Worm (Caenorhabditis elegans) whole organism, young adult: ENCODE measurements around the gene nspe-3.

Experiments used
- F49E8.2 ChIP-seq: sonication (generic microtip); optimal IDR thresholded peaks from 3 replicates; lab custom pipeline; 2017; ENCODE audit warnings: missing genetic modification characterization, mild to moderate bottlenecking, missing compliant biosample characterization, antibody characterized with exemption, moderate library complexity; ENCODE audit not compliant: insufficient read depth
- ama-1 ChIP-seq, 3 experiments: fragments of 150-350 bp in 1 of 3; sonication (generic microtip) in 2 of 3; optimal IDR thresholded peaks; 2 replicates each; lab custom pipeline; 2014 to 2018; ENCODE audit warnings: missing biosample characterization in 2 of 3, missing genetic modification characterization in 2 of 3, missing genetic modification reagents in 2 of 3
- aptf-3 ChIP-seq: fragments of 200-800 bp; sonication (Bioruptor generic); IDR thresholded peaks from 2 replicates; pipeline ENCODE4 v1.3.6; 2022; ENCODE audit warnings: missing genetic modification characterization, missing compliant biosample characterization
- athp-1 ChIP-seq: sonication (generic microtip); optimal IDR thresholded peaks from 2 replicates; lab custom pipeline; 2017; ENCODE audit warnings: mild to moderate bottlenecking, missing genetic modification characterization, missing compliant biosample characterization
- hlh-26 ChIP-seq: fragments of 200-800 bp; sonication (Bioruptor generic); conservative IDR thresholded peaks from 2 replicates; pipeline ENCODE4 v1.3.6; 2022; ENCODE audit warnings: missing genetic modification reagents, missing genetic modification characterization, missing compliant biosample characterization
- hrde-1 ChIP-seq: sonication (generic microtip); optimal IDR thresholded peaks from 2 replicates; lab custom pipeline; 2016; ENCODE audit warnings: missing genetic modification characterization, mild to moderate bottlenecking, missing compliant biosample characterization, moderate library complexity, missing genotype, missing genetic modification reagents, borderline replicate concordance
- sea-2 ChIP-seq: fragments of 200-800 bp; sonication (Bioruptor generic); IDR thresholded peaks from 2 replicates; pipeline ENCODE4 v1.3.6; 2022; ENCODE audit warnings: missing genetic modification characterization, missing compliant biosample characterization

DNA sequence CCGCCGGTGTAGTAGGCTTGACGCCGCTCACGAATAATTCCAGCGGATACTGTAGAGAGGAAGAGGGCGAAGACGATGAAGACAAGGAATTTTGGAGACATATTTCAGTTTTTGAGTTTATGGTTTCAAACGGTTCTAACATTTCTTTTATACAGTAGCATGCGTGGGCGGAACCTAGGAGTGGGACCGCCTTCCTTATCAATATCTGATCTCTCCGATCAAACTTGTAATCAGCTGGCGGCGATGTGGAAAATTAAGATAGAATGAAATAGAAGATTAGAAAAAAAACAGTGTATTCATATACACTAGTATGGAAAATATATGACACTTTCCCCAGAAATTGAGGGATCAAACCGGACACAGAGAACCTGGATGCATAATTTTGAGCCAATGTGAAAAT lies 1.6 kb downstream of the nspe-3 start, which contains the start of gene nspe-2:
- TF ChIP-seq hrde-1 (tag; lab: Kevin White, UChicago): no peak
- no peak for TF ChIP-seq hlh-26 (GFP tag; lab: Robert Waterston, UW)
- TF ChIP-seq aptf-3 (GFP tag; lab: Robert Waterston, UW): no peak
- no peak for TF ChIP-seq sea-2 (GFP tag; lab: Robert Waterston, UW)
- TF ChIP-seq F49E8.2 (tag; lab: Kevin White, UChicago): no peak
- no peak for TF ChIP-seq ama-1 (optimal IDR thresholded peaks at IDR 0.05; lab: Kevin White, UChicago)
- no peak for TF ChIP-seq ama-1 (GFP tag; optimal IDR thresholded peaks at IDR 0.05; lab: Kevin White, UChicago)
- no peak for TF ChIP-seq athp-1 (tag; lab: Kevin White, UChicago)
